Worm (Caenorhabditis elegans): ENCODE data around the gene nfu-1.

Gene nfu-1

DNA sequence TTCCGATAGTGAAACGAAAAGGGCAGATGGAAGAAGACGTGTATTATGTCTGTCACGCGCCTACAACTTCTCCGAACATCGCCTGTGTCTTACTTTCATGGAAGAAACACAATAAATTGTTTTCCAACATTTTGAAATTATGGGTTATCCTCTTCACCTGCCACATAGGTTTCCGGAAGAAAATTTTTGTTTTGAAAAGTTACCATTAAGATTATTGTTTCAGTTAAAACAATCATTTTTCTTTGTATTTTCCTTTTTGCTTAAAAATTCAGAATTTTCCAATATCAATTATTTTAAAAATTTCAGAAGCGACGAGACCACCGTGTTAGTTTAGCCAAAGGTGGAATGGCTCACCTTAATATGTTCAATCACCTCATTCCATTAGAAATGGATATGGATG, 12.6 kb upstream of the nfu-1 start, which contains the start of gene mask-1:
Gene mask-1 (plus strand): TSS at position 301 of the 400 bp plus-strand sequence.
- no peak for TF ChIP-seq nhr-43 (tag; optimal IDR thresholded peaks at IDR 0.05; ENCODE audit: poor library complexity, severe bottlenecking)
- no peak for TF ChIP-seq nhr-23 (tag; optimal IDR thresholded peaks at IDR 0.05)
- no peak for TF ChIP-seq mml-1 (tag; optimal IDR thresholded peaks at IDR 0.05)
- no peak for TF ChIP-seq skn-1 (tag; optimal IDR thresholded peaks at IDR 0.05)
- no peak for TF ChIP-seq lin-15B (tag; optimal IDR thresholded peaks at IDR 0.05)
- TF ChIP-seq egl-27 (tag; optimal IDR thresholded peaks at IDR 0.05): no peak
- TF ChIP-seq nfya-1 (tag; optimal IDR thresholded peaks at IDR 0.05; ENCODE audit: insufficient read depth): no peak
- TF ChIP-seq elt-2 (tag; optimal IDR thresholded peaks at IDR 0.05): no peak
- TF ChIP-seq R02D3.7 (tag; optimal IDR thresholded peaks at IDR 0.05): no peak
- no peak for TF ChIP-seq nhr-237 (tag; optimal IDR thresholded peaks at IDR 0.05)
- no peak for TF ChIP-seq sea-2 (GFP tag; optimal IDR thresholded peaks at IDR 0.05)
- TF ChIP-seq ztf-4 (tag; optimal IDR thresholded peaks at IDR 0.05): no peak

DNA sequence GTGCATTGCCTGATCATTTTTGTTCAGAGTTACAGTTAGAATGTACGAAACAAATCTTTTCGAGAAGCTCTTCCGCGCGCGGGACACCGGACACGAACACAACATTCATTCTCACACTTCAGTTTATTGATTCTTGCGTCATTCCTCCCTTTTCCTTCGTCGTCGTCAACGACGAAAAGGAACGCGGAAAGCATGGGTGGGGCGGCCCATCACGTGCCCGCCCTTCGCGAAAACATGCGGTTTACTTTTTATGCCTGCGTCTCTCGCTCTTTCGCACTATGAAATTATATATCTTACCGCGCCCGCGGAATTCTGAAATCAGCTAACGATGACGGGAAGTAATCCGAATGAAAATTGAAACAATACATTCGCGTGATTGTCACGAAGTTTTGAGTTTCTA, 6.6 kb upstream of the nfu-1 start:
- TF ChIP-seq nhr-23 (tag; optimal IDR thresholded peaks at IDR 0.05): peak; percentile 60
- peak; percentile 33 for TF ChIP-seq elt-2 (tag; optimal IDR thresholded peaks at IDR 0.05)
- TF ChIP-seq fos-1 (tag; optimal IDR thresholded peaks at IDR 0.05): no peak
- no peak for TF ChIP-seq nhr-11 (tag; optimal IDR thresholded peaks at IDR 0.05)
- TF ChIP-seq nhr-12 (tag; optimal IDR thresholded peaks at IDR 0.05): no peak
- no peak for TF ChIP-seq egl-27 (tag; optimal IDR thresholded peaks at IDR 0.05)
- peak; percentile 52 for TF ChIP-seq pha-4 (tag; optimal IDR thresholded peaks at IDR 0.05)
- TF ChIP-seq ceh-16 (tag; optimal IDR thresholded peaks at IDR 0.05): no peak
- TF ChIP-seq mdl-1 (tag; optimal IDR thresholded peaks at IDR 0.05): peak; percentile 35
- no peak for TF ChIP-seq skn-1 (tag; optimal IDR thresholded peaks at IDR 0.05)
- no peak for TF ChIP-seq nhr-237 (tag; optimal IDR thresholded peaks at IDR 0.05)
- peak; percentile 82 for TF ChIP-seq egl-5 (tag; optimal IDR thresholded peaks at IDR 0.05)
- TF ChIP-seq lin-39 (tag; optimal IDR thresholded peaks at IDR 0.05): peak; percentile 58
- no peak for TF ChIP-seq aly-2 (tag; optimal IDR thresholded peaks at IDR 0.05)
- TF ChIP-seq R02D3.7 (tag; optimal IDR thresholded peaks at IDR 0.05): no peak
- peak; percentile 7 for TF ChIP-seq lin-15B (tag; optimal IDR thresholded peaks at IDR 0.05)
- no peak for TF ChIP-seq sea-2 (GFP tag; optimal IDR thresholded peaks at IDR 0.05)
- TF ChIP-seq nhr-28 (tag; optimal IDR thresholded peaks at IDR 0.05): no peak
- peak; percentile 54 for TF ChIP-seq snpc-4 (tag; optimal IDR thresholded peaks at IDR 0.05)
- TF ChIP-seq ceh-9 (tag; optimal IDR thresholded peaks at IDR 0.05): no peak
- TF ChIP-seq nfya-1 (tag; optimal IDR thresholded peaks at IDR 0.05; ENCODE audit: insufficient read depth): peak; percentile 54
- TF ChIP-seq unc-62 (GFP tag; optimal IDR thresholded peaks at IDR 0.05): no peak
- TF ChIP-seq ztf-11 (tag; optimal IDR thresholded peaks at IDR 0.05): no peak
- TF ChIP-seq mml-1 (tag; optimal IDR thresholded peaks at IDR 0.05): peak; percentile 49
- TF ChIP-seq nhr-25 (tag; optimal IDR thresholded peaks at IDR 0.05): peak; percentile 13
- no peak for TF ChIP-seq fkh-2 (tag; optimal IDR thresholded peaks at IDR 0.05)
- peak; percentile 81 for TF ChIP-seq nhr-43 (tag; optimal IDR thresholded peaks at IDR 0.05; ENCODE audit: poor library complexity, severe bottlenecking)
- TF ChIP-seq ZK546.5 (tag; optimal IDR thresholded peaks at IDR 0.05): no peak
- TF ChIP-seq nhr-77 (tag; optimal IDR thresholded peaks at IDR 0.05): no peak
- TF ChIP-seq nhr-67 (tag; optimal IDR thresholded peaks at IDR 0.05): no peak
- no peak for TF ChIP-seq jun-1 (tag; optimal IDR thresholded peaks at IDR 0.05)
- TF ChIP-seq elt-1 (tag; optimal IDR thresholded peaks at IDR 0.05): no peak
- no peak for TF ChIP-seq pqm-1 (tag; optimal IDR thresholded peaks at IDR 0.05)
- TF ChIP-seq ama-1 (optimal IDR thresholded peaks at IDR 0.05): peak; percentile 90
- peak; percentile 47 for TF ChIP-seq hmg-11 (tag; optimal IDR thresholded peaks at IDR 0.05)
- TF ChIP-seq tbx-2 (tag; optimal IDR thresholded peaks at IDR 0.05): no peak
- no peak for TF ChIP-seq elt-3 (tag; optimal IDR thresholded peaks at IDR 0.05)
- TF ChIP-seq zag-1 (tag; optimal IDR thresholded peaks at IDR 0.05): no peak
- TF ChIP-seq lsy-12 (tag; optimal IDR thresholded peaks at IDR 0.05): peak; percentile 45
- TF ChIP-seq ztf-4 (tag; optimal IDR thresholded peaks at IDR 0.05): peak; percentile 39
- TF ChIP-seq fkh-10 (GFP tag; optimal IDR thresholded peaks at IDR 0.05): no peak
- TF ChIP-seq eor-1 (tag; optimal IDR thresholded peaks at IDR 0.05): no peak
- no peak for TF ChIP-seq unc-39 (tag; optimal IDR thresholded peaks at IDR 0.05)
- no peak for TF ChIP-seq nhr-76 (tag; optimal IDR thresholded peaks at IDR 0.05)
